Fruit fly (Drosophila melanogaster) whole organism, embryonic: Measurements from ENCODE around the gene goe.

ENCODE experiments used
- Adf1 ChIP-seq: fragments of 200-800 bp; sonication (Bioruptor generic); IDR thresholded peaks from 2 replicates; pipeline ENCODE4 v1.3.6; 2022; ENCODE audit warnings: missing biosample characterization, missing genetic modification characterization
- Atf3 ChIP-seq: fragments of 200-800 bp; sonication (Bioruptor generic); optimal IDR thresholded peaks from 3 replicates; lab custom pipeline; 2016; ENCODE audit warnings: missing biosample characterization, missing genetic modification characterization
- CG10543 ChIP-seq: fragments of 200-800 bp; sonication (Bioruptor generic); optimal IDR thresholded peaks from 3 replicates; lab custom pipeline; 2017; ENCODE audit warnings: missing biosample characterization, mild to moderate bottlenecking, missing genetic modification characterization, moderate library complexity
- CG12744 ChIP-seq: fragments of 200-800 bp; sonication (Bioruptor generic); optimal IDR thresholded peaks from 2 replicates; lab custom pipeline; 2016; ENCODE audit warnings: missing biosample characterization, missing genetic modification characterization
- CG13123 ChIP-seq: fragments of 200-800 bp; sonication (Bioruptor generic); optimal IDR thresholded peaks from 2 replicates; lab custom pipeline; 2016; ENCODE audit warnings: missing biosample characterization, missing genetic modification characterization
- CG13624 ChIP-seq: fragments of 200-800 bp; sonication (Bioruptor generic); optimal IDR thresholded peaks from 2 replicates; lab custom pipeline; 2016; ENCODE audit warnings: missing biosample characterization, missing genetic modification characterization
- CG13894 ChIP-seq: fragments of 200-800 bp; sonication (Bioruptor generic); optimal IDR thresholded peaks from 3 replicates; lab custom pipeline; 2018; ENCODE audit warnings: missing biosample characterization, mild to moderate bottlenecking, missing genetic modification characterization, moderate library complexity
- CG14014 ChIP-seq: fragments of 200-800 bp; sonication (Bioruptor generic); IDR thresholded peaks from 2 replicates; pipeline ENCODE4 v1.3.6; 2022; ENCODE audit warnings: missing biosample characterization, missing genetic modification characterization
- CG14710 ChIP-seq: fragments of 200-800 bp; sonication (Bioruptor generic); optimal IDR thresholded peaks from 3 replicates; lab custom pipeline; 2019; ENCODE audit warnings: missing biosample characterization, mild to moderate bottlenecking, missing genetic modification characterization, moderate library complexity
- CG16813 ChIP-seq: fragments of 200-800 bp; sonication (Bioruptor generic); IDR thresholded peaks from 3 replicates; pipeline ENCODE4 v1.3.6; 2022; ENCODE audit warnings: missing biosample characterization, missing genetic modification characterization; ENCODE audit not compliant: partially characterized antibody
- CG16863 ChIP-seq: fragments of 200-800 bp; sonication (Bioruptor generic); optimal IDR thresholded peaks from 3 replicates; lab custom pipeline; 2016; ENCODE audit warnings: missing biosample characterization, missing genetic modification characterization
- CG30431 ChIP-seq: fragments of 200-800 bp; sonication (Bioruptor generic); optimal IDR thresholded peaks from 2 replicates; lab custom pipeline; 2017; ENCODE audit warnings: missing biosample characterization, missing genetic modification characterization
- CG33213 ChIP-seq: fragments of 200-800 bp; sonication (Bioruptor generic); optimal IDR thresholded peaks from 3 replicates; lab custom pipeline; 2016; ENCODE audit warnings: missing biosample characterization, missing genetic modification characterization
- CG34376 ChIP-seq: fragments of 200-800 bp; sonication (Bioruptor generic); optimal IDR thresholded peaks from 2 replicates; lab custom pipeline; 2018; ENCODE audit warnings: missing biosample characterization, mild to moderate bottlenecking, missing genetic modification characterization
- CG34422 ChIP-seq: fragments of 200-800 bp; sonication (Bioruptor generic); IDR thresholded peaks from 3 replicates; pipeline ENCODE4 v1.3.6; 2022; ENCODE audit warnings: missing biosample characterization, missing genetic modification characterization
- CG3726 ChIP-seq: fragments of 200-800 bp; sonication (Bioruptor generic); IDR thresholded peaks from 3 replicates; pipeline ENCODE4, ENCODE4 v1.3.6; 2022; ENCODE audit warnings: missing biosample characterization, missing genetic modification characterization
- CG4328 ChIP-seq: fragments of 200-800 bp; sonication (Bioruptor generic); optimal IDR thresholded peaks from 3 replicates; lab custom pipeline; 2017; ENCODE audit warnings: missing biosample characterization, missing genetic modification reagents, missing genetic modification characterization
- CG5245 ChIP-seq: fragments of 200-800 bp; sonication (Bioruptor generic); optimal IDR thresholded peaks from 3 replicates; lab custom pipeline; 2016; ENCODE audit warnings: missing biosample characterization, missing genetic modification characterization
- CG6791 ChIP-seq: fragments of 200-800 bp; sonication (Bioruptor generic); IDR thresholded peaks from 3 replicates; pipeline ENCODE4 v1.3.6; 2022; ENCODE audit warnings: missing biosample characterization, missing genetic modification characterization; ENCODE audit not compliant: partially characterized antibody
- CG7745 ChIP-seq: fragments of 200-800 bp; sonication (Bioruptor generic); optimal IDR thresholded peaks from 2 replicates; lab custom pipeline; 2018; ENCODE audit warnings: missing biosample characterization, mild to moderate bottlenecking, missing genetic modification characterization, moderate library complexity
- CoRest ChIP-seq: fragments of 200-800 bp; sonication (Bioruptor generic); optimal IDR thresholded peaks from 3 replicates; lab custom pipeline; 2018; ENCODE audit warnings: missing biosample characterization, mild to moderate bottlenecking, missing genetic modification characterization, moderate library complexity
- E2f2 ChIP-seq: fragments of 200-800 bp; sonication (Bioruptor generic); IDR thresholded peaks from 2 replicates; pipeline ENCODE4 v1.3.6; 2022; ENCODE audit warnings: missing biosample characterization, missing genetic modification characterization
- Eip74EF ChIP-seq, 2 experiments: fragments of 200-800 bp in 1 of 2; fragments of >200 bp in 1 of 2; sonication (Bioruptor generic) in 1 of 2; optimal IDR thresholded peaks; 2 replicates each; lab custom pipeline; 2017 to 2019; ENCODE audit warnings: missing biosample characterization in 2 of 2, missing genetic modification characterization in 2 of 2, mild to moderate bottlenecking in 1 of 2, moderate library complexity in 1 of 2
- Ets97D ChIP-seq: fragments of 200-800 bp; sonication (Bioruptor generic); optimal IDR thresholded peaks from 3 replicates; lab custom pipeline; 2016; ENCODE audit warnings: missing biosample characterization, missing genetic modification characterization
- GATAe ChIP-seq: fragments of 200-800 bp; sonication (Bioruptor generic); conservative IDR thresholded peaks from 2 replicates; pipeline ENCODE4 v1.3.6; 2022; ENCODE audit warnings: missing biosample characterization, missing genetic modification characterization
- HLH3B ChIP-seq: fragments of 200-800 bp; sonication (Bioruptor generic); IDR thresholded peaks from 2 replicates; pipeline ENCODE4 v1.3.6; 2022; ENCODE audit warnings: missing biosample characterization, missing genetic modification characterization
- HmgZ ChIP-seq: fragments of 200-800 bp; sonication (Bioruptor generic); optimal IDR thresholded peaks from 2 replicates; lab custom pipeline; 2018; ENCODE audit warnings: missing biosample characterization, mild to moderate bottlenecking, missing genetic modification characterization
- Lpt ChIP-seq: fragments of >200 bp; optimal IDR thresholded peaks from 2 replicates; lab custom pipeline; 2018; ENCODE audit warnings: missing biosample characterization, missing genetic modification characterization
- NC2α ChIP-seq: fragments of 200-800 bp; sonication (Bioruptor generic); optimal IDR thresholded peaks from 2 replicates; lab custom pipeline; 2016; ENCODE audit warnings: missing biosample characterization, missing genetic modification characterization
- Pdp1 ChIP-seq, 2 experiments: fragments of 200-800 bp; sonication (Bioruptor generic); optimal IDR thresholded peaks; 3 replicates each; lab custom pipeline; 2016; ENCODE audit warnings: missing biosample characterization in 2 of 2, missing genetic modification characterization in 2 of 2, mild to moderate bottlenecking in 1 of 2, moderate library complexity in 1 of 2
- Sry-β ChIP-seq: fragments of 200-800 bp; sonication (Bioruptor generic); optimal IDR thresholded peaks from 2 replicates; lab custom pipeline; 2018; ENCODE audit warnings: missing biosample characterization, mild to moderate bottlenecking, missing genetic modification characterization, moderate library complexity
- disco-r ChIP-seq: fragments of 200-800 bp; sonication (Bioruptor generic); optimal IDR thresholded peaks from 2 replicates; lab custom pipeline; 2016; ENCODE audit warnings: missing biosample characterization, missing genetic modification characterization
- en ChIP-seq: fragments of 200-800 bp; sonication (Bioruptor generic); optimal IDR thresholded peaks from 2 replicates; lab custom pipeline; 2016; ENCODE audit warnings: missing biosample characterization, missing genetic modification characterization
- fd64A ChIP-seq: fragments of 200-800 bp; sonication (Bioruptor generic); optimal IDR thresholded peaks from 3 replicates; lab custom pipeline; 2018; ENCODE audit warnings: missing biosample characterization, mild to moderate bottlenecking, missing genetic modification characterization
- hkb ChIP-seq, 2 experiments: fragments of 200-800 bp in 1 of 2; fragments of >200 bp in 1 of 2; sonication (Bioruptor generic) in 1 of 2; IDR thresholded peaks in 1 of 2; optimal IDR thresholded peaks in 1 of 2; 2 replicates each; pipeline versions ENCODE4 v1.3.6 to Lab custom; 2017 to 2022; ENCODE audit warnings: missing biosample characterization in 1 of 2, missing genetic modification characterization in 1 of 2
- hth ChIP-seq: fragments of >200 bp; optimal IDR thresholded peaks from 2 replicates; lab custom pipeline; 2017; ENCODE audit warnings: inconsistent platforms
- ind ChIP-seq: fragments of 200-800 bp; sonication (Bioruptor generic); optimal IDR thresholded peaks from 3 replicates; lab custom pipeline; 2016; ENCODE audit warnings: missing biosample characterization, missing genetic modification characterization
- insv ChIP-seq, 2 experiments: fragments of 200-800 bp; sonication (Bioruptor generic); optimal IDR thresholded peaks; 3 replicates each; lab custom pipeline; 2016 to 2018; ENCODE audit warnings: missing biosample characterization in 2 of 2, missing genetic modification characterization in 2 of 2
- lmd ChIP-seq: fragments of 200-800 bp; sonication (Bioruptor generic); IDR thresholded peaks from 2 replicates; pipeline ENCODE4 v1.3.6; 2022; ENCODE audit warnings: missing biosample characterization, missing genetic modification characterization
- nau ChIP-seq: fragments of 200-800 bp; sonication (Bioruptor generic); optimal IDR thresholded peaks from 3 replicates; lab custom pipeline; 2017; ENCODE audit warnings: missing biosample characterization, mild to moderate bottlenecking, missing genetic modification characterization, missing genetic modification reagents
- odd ChIP-seq: fragments of 200-800 bp; sonication (Bioruptor generic); optimal IDR thresholded peaks from 2 replicates; lab custom pipeline; 2017; ENCODE audit warnings: missing biosample characterization, mild to moderate bottlenecking, missing genetic modification characterization
- pzg ChIP-seq: fragments of 200-800 bp; sonication (Bioruptor generic); optimal IDR thresholded peaks from 3 replicates; lab custom pipeline; 2018; ENCODE audit warnings: missing biosample characterization, mild to moderate bottlenecking, missing genetic modification characterization, moderate library complexity
- schlank ChIP-seq: fragments of 200-800 bp; sonication (Bioruptor generic); optimal IDR thresholded peaks from 2 replicates; lab custom pipeline; 2018; ENCODE audit warnings: missing biosample characterization, mild to moderate bottlenecking, missing genetic modification characterization
- seq ChIP-seq: fragments of 200-800 bp; sonication (Bioruptor generic); IDR thresholded peaks from 2 replicates; pipeline ENCODE4 v1.3.6; 2022; ENCODE audit warnings: missing biosample characterization, missing genetic modification characterization
- sna ChIP-seq: fragments of 200-800 bp; sonication (Bioruptor generic); IDR thresholded peaks from 2 replicates; pipeline ENCODE4 v1.3.6; 2022; ENCODE audit warnings: missing biosample characterization, missing genetic modification characterization; ENCODE audit not compliant: partially characterized antibody
- tup ChIP-seq: fragments of 200-800 bp; sonication (Bioruptor generic); optimal IDR thresholded peaks from 2 replicates; lab custom pipeline; 2016; ENCODE audit warnings: missing biosample characterization, mild to moderate bottlenecking, missing genetic modification characterization, moderate library complexity
- unpg ChIP-seq: fragments of 200-800 bp; sonication (Bioruptor generic); optimal IDR thresholded peaks from 3 replicates; lab custom pipeline; 2018; ENCODE audit warnings: missing biosample characterization, mild to moderate bottlenecking, missing genetic modification characterization, moderate library complexity
- wek ChIP-seq: fragments of 200-800 bp; sonication (Bioruptor generic); optimal IDR thresholded peaks from 3 replicates; lab custom pipeline; 2018; ENCODE audit warnings: missing biosample characterization, mild to moderate bottlenecking, missing genetic modification characterization, moderate library complexity
- zfh1 ChIP-seq: fragments of 200-800 bp; sonication (Bioruptor generic); IDR thresholded peaks from 3 replicates; pipeline ENCODE4 v1.3.6; 2022; ENCODE audit warnings: missing biosample characterization, missing genetic modification characterization
- zfh2 ChIP-seq: fragments of 200-800 bp; sonication (Bioruptor generic); optimal IDR thresholded peaks from 2 replicates; lab custom pipeline; 2016; ENCODE audit warnings: missing biosample characterization, missing genetic modification characterization

Gene goe

DNA sequence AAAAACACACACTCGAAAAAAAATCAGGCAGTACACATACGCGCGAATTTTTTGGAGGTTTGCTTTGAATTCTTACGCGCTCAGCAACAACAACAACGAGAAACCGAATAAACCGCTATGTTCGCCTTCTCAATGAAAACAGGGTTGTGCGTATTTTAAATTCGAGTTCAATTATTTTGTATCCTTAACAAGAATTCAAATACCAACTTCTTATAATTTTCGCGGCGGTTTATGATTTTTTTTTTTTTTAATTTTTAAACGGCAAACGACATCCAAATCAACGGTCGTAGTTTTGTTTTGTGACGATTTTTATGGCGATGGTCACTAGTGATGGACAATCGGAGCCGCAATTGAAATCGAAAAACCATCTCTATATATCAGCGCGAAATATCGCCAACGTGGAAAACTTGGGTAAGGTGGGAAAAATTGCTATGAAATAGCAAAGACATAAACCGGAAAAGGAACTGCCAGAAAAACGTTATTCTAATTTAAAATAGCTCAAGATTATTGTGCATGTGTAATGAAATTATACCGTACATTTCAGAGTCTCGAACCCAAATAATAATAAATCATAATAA lies at the start of gene goe (continued):
- TF ChIP-seq insv (GFP tag; optimal IDR thresholded peaks at IDR 0.05; lab: Kevin White, UChicago) (peak in 1 of 2 experiments; percentile 78), CG33213 (peak; percentile 89), nau (GFP tag; lab: Kevin White, UChicago) (peak; percentile 17), CG30431 (peak; percentile 51), Eip74EF (GFP tag; optimal IDR thresholded peaks at IDR 0.05; lab: Kevin White, UChicago) (peak in 1 of 2 experiments; percentile 3), lmd (GFP tag; lab: Robert Waterston, UW) (peak; percentile 73), CG34422 (GFP tag; lab: Robert Waterston, UW) (peak; percentile 75), wek (GFP tag; lab: Kevin White, UChicago) (peak; percentile 77), ind (GFP tag; lab: Kevin White, UChicago) (peak; percentile 59), CG13894 (peak; percentile 70), CG12744 (GFP tag; lab: Kevin White, UChicago) (peak; percentile 76), HLH3B (GFP tag; lab: Robert Waterston, UW) (peak; percentile 71), CG16863 (GFP tag; lab: Kevin White, UChicago) (peak; percentile 56), CG13123 (GFP tag; lab: Kevin White, UChicago) (peak; percentile 81), CoRest (tag; lab: Kevin White, UChicago) (peak; percentile 82), CG3726 (0 out of 3 replicates have a peak, but pooled peaks have one; percentile 28), Pdp1 (GFP tag; optimal IDR thresholded peaks at IDR 0.05; lab: Kevin White, UChicago) (peak; percentile 74 to 83), GATAe (GFP tag; lab: Robert Waterston, UW) (peak; percentile 51; the same call in 1 of the 2 replicates), Lpt (GFP tag; lab: Kevin White, UChicago) (no peak), odd (GFP tag; lab: Kevin White, UChicago) (peak; percentile 63), CG10543 (GFP tag; lab: Kevin White, UChicago) (peak; percentile 89), Sry-β (GFP tag; lab: Kevin White, UChicago) (peak; percentile 26), Atf3 (GFP tag; lab: Kevin White, UChicago) (peak; percentile 74), tup (GFP tag; lab: Kevin White, UChicago) (no peak), hkb (optimal IDR thresholded peaks at IDR 0.05; lab: Kevin White, UChicago) (no peak), hkb (GFP tag; IDR thresholded peaks at IDR 0.05; lab: Robert Waterston, UW) (peak; percentile 68), HmgZ (tag; lab: Kevin White, UChicago) (peak; percentile 88), sna (peak; percentile 79; the same call in 1 of the 2 replicates), hth (lab: Kevin White, UChicago) (no peak), CG16813 (peak; percentile 92), CG34376 (GFP tag; lab: Kevin White, UChicago) (peak; percentile 75), fd64A (GFP tag; lab: Kevin White, UChicago) (no peak), CG7745 (no peak), NC2α (peak; percentile 56), zfh2 (GFP tag; lab: Kevin White, UChicago) (peak; percentile 90), Adf1 (GFP tag; lab: Robert Waterston, UW) (peak; percentile 40), zfh1 (GFP tag; lab: Robert Waterston, UW) (peak; percentile 82), CG14014 (GFP tag; lab: Robert Waterston, UW) (peak; percentile 85)

- no peak for TF ChIP-seq CG4328
- no peak for TF ChIP-seq seq (GFP tag; lab: Robert Waterston, UW)
- no peak for TF ChIP-seq CG6791 (GFP tag; lab: Robert Waterston, UW)
- no peak for TF ChIP-seq schlank (tag; lab: Kevin White, UChicago)
- no peak for TF ChIP-seq CG13624 (GFP tag; lab: Kevin White, UChicago)
- peak; percentile 37; the same call in 1 of the 2 replicates for TF ChIP-seq E2f2 (GFP tag; lab: Robert Waterston, UW)
- TF ChIP-seq Ets97D (GFP tag; lab: Kevin White, UChicago): no peak
- TF ChIP-seq CG5245 (GFP tag; lab: Kevin White, UChicago): no peak
- TF ChIP-seq en (GFP tag; lab: Kevin White, UChicago): no peak
- no peak for TF ChIP-seq disco-r (GFP tag; lab: Kevin White, UChicago)
- TF ChIP-seq GATAe (GFP tag; lab: Robert Waterston, UW): no peak
- TF ChIP-seq CG16813: 0 out of 3 replicates have a peak, but pooled peaks have one; percentile 24
- TF ChIP-seq CG14710: peak; percentile 26
- peak; percentile 48 for TF ChIP-seq pzg
- TF ChIP-seq unpg (GFP tag; lab: Kevin White, UChicago): no peak
Observed at dm6 chrX:16800530-16801027, 48.9 kb upstream of the goe start, which contains the start of the genes CG9132 and CG4789. Gene CG9132 (minus strand): TSS chrX:16800710. Gene CG4789 (plus strand): TSS chrX:16800930.
